Fruit fly (Drosophila melanogaster) whole organism, embryonic: ENCODE results near the gene slmb.

Source experiments
- CG17359 ChIP-seq: fragments of 200-800 bp; sonication (Bioruptor generic); optimal IDR thresholded peaks from 3 replicates; lab custom pipeline; 2018; ENCODE audit warnings: missing biosample characterization, mild to moderate bottlenecking, missing genetic modification characterization, moderate library complexity
- CG2712 ChIP-seq: fragments of 200-800 bp; optimal IDR thresholded peaks from 3 replicates; lab custom pipeline; 2019; ENCODE audit warnings: missing biosample characterization, mild to moderate bottlenecking, missing genetic modification characterization, moderate library complexity
- CG7786 ChIP-seq: fragments of 200-800 bp; sonication (Bioruptor generic); optimal IDR thresholded peaks from 2 replicates; lab custom pipeline; 2016; ENCODE audit warnings: missing biosample characterization, missing genetic modification characterization
- CG7963 ChIP-seq: fragments of 200-800 bp; sonication (Bioruptor generic); IDR thresholded peaks from 3 replicates; pipeline ENCODE4 v1.3.6; 2022; ENCODE audit warnings: missing biosample characterization, missing genetic modification characterization; ENCODE audit not compliant: partially characterized antibody
- CG8944 ChIP-seq: fragments of 200-800 bp; sonication (Bioruptor generic); optimal IDR thresholded peaks from 3 replicates; lab custom pipeline; 2016; ENCODE audit warnings: missing biosample characterization, missing genetic modification characterization
- CHES-1-like ChIP-seq: fragments of 200-800 bp; sonication (Bioruptor generic); optimal IDR thresholded peaks from 2 replicates; lab custom pipeline; 2016; ENCODE audit warnings: missing biosample characterization, missing genetic modification characterization
- Mrtf ChIP-seq: fragments of 200-800 bp; sonication (Bioruptor generic); IDR thresholded peaks from 3 replicates; pipeline ENCODE4 v1.3.6; 2022; ENCODE audit warnings: missing biosample characterization, missing genetic modification characterization
- Nf-YA ChIP-seq: fragments of 200-800 bp; sonication (Bioruptor generic); IDR thresholded peaks from 2 replicates; pipeline ENCODE4 v1.3.6; 2022; ENCODE audit warnings: missing biosample characterization, missing genetic modification characterization
- cato ChIP-seq: fragments of 200-800 bp; sonication (Bioruptor generic); optimal IDR thresholded peaks from 2 replicates; lab custom pipeline; 2016; ENCODE audit warnings: missing biosample characterization, missing genetic modification characterization, borderline replicate concordance
- gfzf ChIP-seq: fragments of 200-800 bp; sonication (Bioruptor generic); optimal IDR thresholded peaks from 2 replicates; lab custom pipeline; 2016; ENCODE audit warnings: missing biosample characterization, mild to moderate bottlenecking, missing genetic modification characterization, moderate library complexity
- nerfin-2 ChIP-seq: fragments of 200-800 bp; sonication (Bioruptor generic); IDR thresholded peaks from 2 replicates; pipeline ENCODE4 v1.3.6; 2022; ENCODE audit warnings: missing biosample characterization, missing genetic modification characterization; ENCODE audit not compliant: partially characterized antibody
- p53 ChIP-seq: fragments of 200-800 bp; sonication (Bioruptor generic); optimal IDR thresholded peaks from 2 replicates; lab custom pipeline; 2016; ENCODE audit warnings: missing biosample characterization, missing genetic modification characterization

DNA sequence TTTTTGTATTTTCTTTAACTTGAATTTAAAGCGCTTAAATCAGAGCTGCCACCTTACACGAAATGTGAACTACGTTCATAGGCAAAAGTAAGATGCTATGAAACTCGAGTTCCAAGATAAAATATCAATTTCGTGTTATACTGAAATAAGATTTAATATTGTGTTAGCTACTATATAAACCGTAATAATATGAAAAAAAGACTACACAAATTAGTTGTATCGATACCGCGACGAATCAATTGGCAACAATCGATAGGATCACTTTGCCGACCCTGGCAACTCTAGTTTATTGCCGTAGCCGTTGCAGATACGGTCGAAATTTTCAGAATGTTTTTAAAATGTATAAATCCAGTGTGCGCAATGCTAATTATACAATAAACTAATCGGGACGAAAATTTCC, 13.2 kb upstream of the slmb start, which contains the start of gene SNF4Agamma:
- TF ChIP-seq CG2712, result peak; percentile 63
- TF ChIP-seq cato (GFP tag; lab: Kevin White, UChicago), result no peak
- no peak for TF ChIP-seq CG8944 (GFP tag; lab: Kevin White, UChicago)
- TF ChIP-seq CG17359 (tag; lab: Kevin White, UChicago), result no peak
- no peak for TF ChIP-seq nerfin-2 (GFP tag; lab: Robert Waterston, UW)
- TF ChIP-seq CG7963 (GFP tag; lab: Robert Waterston, UW), result no peak
- no peak for TF ChIP-seq Nf-YA (GFP tag; lab: Robert Waterston, UW)
- peak; percentile 29 for TF ChIP-seq gfzf (GFP tag; lab: Kevin White, UChicago)
- no peak for TF ChIP-seq Mrtf (GFP tag; lab: Robert Waterston, UW)
- peak; percentile 5 for TF ChIP-seq CHES-1-like
- no peak for TF ChIP-seq p53 (GFP tag; lab: Kevin White, UChicago)
- TF ChIP-seq CG7786 (GFP tag; lab: Kevin White, UChicago), result no peak
